Worm (Caenorhabditis elegans) whole organism, midembryonic: ENCODE data around the gene M79.2.

Experiments used
- T22C8.4 ChIP-seq: fragments of 200-800 bp; sonication (Bioruptor generic); IDR thresholded peaks from 2 replicates; pipeline ENCODE4 v1.3.6; 2022; ENCODE audit warnings: missing genetic modification characterization, missing compliant biosample characterization
- cog-1 ChIP-seq: sonication (generic microtip); optimal IDR thresholded peaks from 2 replicates; lab custom pipeline; 2016; ENCODE audit warnings: missing genetic modification characterization, missing compliant biosample characterization
- flt-1 ChIP-seq: fragments of 200-800 bp; sonication (Bioruptor generic); IDR thresholded peaks from 2 replicates; pipeline ENCODE4 v1.3.6; 2022; ENCODE audit warnings: missing genetic modification characterization, missing compliant biosample characterization
- klf-2 ChIP-seq: fragments of 200-800 bp; sonication (Bioruptor generic); conservative IDR thresholded peaks from 2 replicates; pipeline ENCODE4 v1.3.6; 2022; ENCODE audit warnings: missing genetic modification reagents, missing genetic modification characterization, missing compliant biosample characterization
- med-1 ChIP-seq: sonication (generic microtip); optimal IDR thresholded peaks from 2 replicates; lab custom pipeline; 2017; ENCODE audit warnings: missing genetic modification characterization, mild to moderate bottlenecking, missing compliant biosample characterization, antibody characterized with exemption, missing genetic modification reagents; ENCODE audit not compliant: insufficient read depth
- ref-1 ChIP-seq: fragments of 200-800 bp; sonication (Bioruptor generic); conservative IDR thresholded peaks from 2 replicates; pipeline ENCODE4 v1.3.6; 2022; ENCODE audit warnings: missing genetic modification reagents, missing genetic modification characterization, missing compliant biosample characterization
- tab-1 ChIP-seq: fragments of 200-800 bp; sonication (Bioruptor generic); IDR thresholded peaks from 2 replicates; pipeline ENCODE4 v1.3.6; 2022; ENCODE audit warnings: missing genetic modification characterization, missing compliant biosample characterization
- ztf-23 ChIP-seq: fragments of 200-800 bp; sonication (Bioruptor generic); IDR thresholded peaks from 2 replicates; pipeline ENCODE4 v1.3.6; 2022; ENCODE audit warnings: missing genetic modification reagents, missing genetic modification characterization, missing compliant biosample characterization
- ztf-29 ChIP-seq: fragments of 200-800 bp; sonication (Bioruptor generic); IDR thresholded peaks from 2 replicates; pipeline ENCODE4 v1.3.6; 2022; ENCODE audit warnings: missing genetic modification reagents, missing genetic modification characterization, missing compliant biosample characterization

The M79.2 gene

DNA sequence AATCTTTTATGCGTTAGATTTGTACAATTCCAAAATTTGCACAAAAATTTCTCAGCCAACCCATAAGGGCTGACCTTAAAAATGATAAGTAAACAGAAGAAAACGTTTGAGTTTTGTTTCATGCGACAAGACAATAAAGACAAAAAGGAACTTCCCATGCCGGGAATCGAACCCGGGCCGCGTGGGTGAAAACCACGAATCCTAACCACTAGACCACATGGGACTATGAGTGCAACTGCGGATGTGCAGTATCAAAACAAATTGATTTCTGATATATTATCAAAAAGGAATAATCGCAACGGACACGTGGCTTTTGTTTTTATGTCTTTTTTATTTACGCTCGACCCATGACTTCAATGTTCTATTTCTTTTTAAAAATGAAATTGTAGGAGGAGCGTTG is 38.3 kb upstream of the M79.2 start:
- TF ChIP-seq flt-1 (GFP tag; lab: Robert Waterston, UW) (no peak), tab-1 (no peak), T22C8.4 (no peak), klf-2 (no peak), ztf-29 (GFP tag; lab: Robert Waterston, UW) (no peak), ztf-23 (GFP tag; lab: Robert Waterston, UW) (no peak), ref-1 (GFP tag; lab: Robert Waterston, UW) (no peak), med-1 (GFP tag; lab: Kevin White, UChicago) (no peak), cog-1 (tag; lab: Kevin White, UChicago) (no peak)

ce11 chrX:10664759-10665158 is 36.2 kb upstream of the M79.2 start:
- TF ChIP-seq ref-1 (GFP tag; lab: Robert Waterston, UW) (no peak), flt-1 (GFP tag; lab: Robert Waterston, UW) (no peak), tab-1 (no peak), ztf-29 (GFP tag; lab: Robert Waterston, UW) (no peak), klf-2 (no peak), ztf-23 (GFP tag; lab: Robert Waterston, UW) (no peak), med-1 (GFP tag; lab: Kevin White, UChicago) (no peak), T22C8.4 (no peak), cog-1 (tag; lab: Kevin White, UChicago) (no peak)

- TF ChIP-seq ztf-29 (GFP tag; lab: Robert Waterston, UW), result no peak
- no peak for TF ChIP-seq tab-1
- TF ChIP-seq ref-1 (GFP tag; lab: Robert Waterston, UW), result no peak
- no peak for TF ChIP-seq klf-2
- TF ChIP-seq med-1 (GFP tag; lab: Kevin White, UChicago), result no peak
- no peak for TF ChIP-seq cog-1 (tag; lab: Kevin White, UChicago)
- TF ChIP-seq ztf-23 (GFP tag; lab: Robert Waterston, UW), result no peak
- no peak for TF ChIP-seq T22C8.4
- no peak for TF ChIP-seq flt-1 (GFP tag; lab: Robert Waterston, UW)
Measured at ce11 chrX:10659508-10659907, 30.9 kb upstream of the M79.2 start.

DNA sequence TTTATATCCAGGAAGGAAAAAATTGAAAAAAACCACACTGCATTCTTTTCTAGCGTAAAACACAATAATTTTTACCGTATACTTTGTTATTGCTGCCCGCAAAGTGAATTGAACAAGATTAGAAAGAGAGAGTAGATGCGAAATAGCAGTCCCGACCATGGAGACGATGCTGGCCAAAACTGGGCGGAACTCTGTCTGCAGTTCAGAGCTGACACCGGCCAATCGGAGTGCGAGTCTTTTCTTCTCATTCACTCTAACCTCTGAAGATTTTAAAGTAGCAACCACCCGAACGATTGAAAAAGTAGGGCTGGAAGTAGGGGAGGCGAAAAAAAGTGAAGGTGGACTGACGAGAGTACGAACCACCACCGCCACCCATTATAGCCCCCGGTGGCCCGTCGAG is 28.0 kb upstream of the M79.2 start:
- TF ChIP-seq tab-1 (no peak), flt-1 (GFP tag; lab: Robert Waterston, UW) (no peak), ztf-23 (GFP tag; lab: Robert Waterston, UW) (no peak), cog-1 (tag; lab: Kevin White, UChicago) (no peak), med-1 (GFP tag; lab: Kevin White, UChicago) (no peak)

ce11 chrX:10650103-10650502 is 21.5 kb upstream of the M79.2 start:
- TF ChIP-seq ztf-29 (GFP tag; lab: Robert Waterston, UW) (no peak), ztf-23 (GFP tag; lab: Robert Waterston, UW) (no peak), tab-1 (no peak), T22C8.4 (no peak), cog-1 (tag; lab: Kevin White, UChicago) (no peak), flt-1 (GFP tag; lab: Robert Waterston, UW) (no peak), med-1 (GFP tag; lab: Kevin White, UChicago) (no peak), klf-2 (no peak), ref-1 (GFP tag; lab: Robert Waterston, UW) (no peak)

DNA sequence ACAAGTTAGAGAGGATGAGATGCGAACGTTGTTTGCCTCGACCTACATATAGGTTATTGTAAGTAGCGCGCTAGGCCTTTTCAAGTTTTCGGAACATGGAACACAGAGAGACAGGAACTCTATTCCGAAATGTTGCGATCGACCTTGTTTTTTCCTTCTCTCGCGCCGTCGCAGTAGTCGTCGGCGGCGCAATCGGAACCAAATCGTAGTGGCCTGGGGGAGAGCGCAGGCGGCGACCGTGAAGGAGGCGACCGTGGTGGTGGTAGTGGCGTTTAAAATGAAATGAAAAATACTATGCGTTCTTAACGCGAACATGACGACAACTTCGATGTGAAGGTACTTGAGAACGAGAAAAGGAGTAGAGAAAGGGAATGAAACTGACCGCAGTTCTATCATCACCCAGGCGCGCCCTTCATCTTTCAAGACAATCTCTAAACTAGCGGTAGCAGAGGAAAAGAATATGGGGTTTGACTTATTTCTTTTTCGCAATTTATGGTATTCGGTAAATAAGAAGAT is 19.0 kb upstream of the M79.2 start:
- no peak for TF ChIP-seq T22C8.4
- TF ChIP-seq med-1 (GFP tag; lab: Kevin White, UChicago), result no peak
- no peak for TF ChIP-seq ref-1 (GFP tag; lab: Robert Waterston, UW)
- no peak for TF ChIP-seq ztf-23 (GFP tag; lab: Robert Waterston, UW)
- no peak for TF ChIP-seq flt-1 (GFP tag; lab: Robert Waterston, UW)
- no peak for TF ChIP-seq cog-1 (tag; lab: Kevin White, UChicago)
- TF ChIP-seq klf-2, result no peak
- TF ChIP-seq ztf-29 (GFP tag; lab: Robert Waterston, UW), result no peak
- TF ChIP-seq tab-1, result no peak

DNA sequence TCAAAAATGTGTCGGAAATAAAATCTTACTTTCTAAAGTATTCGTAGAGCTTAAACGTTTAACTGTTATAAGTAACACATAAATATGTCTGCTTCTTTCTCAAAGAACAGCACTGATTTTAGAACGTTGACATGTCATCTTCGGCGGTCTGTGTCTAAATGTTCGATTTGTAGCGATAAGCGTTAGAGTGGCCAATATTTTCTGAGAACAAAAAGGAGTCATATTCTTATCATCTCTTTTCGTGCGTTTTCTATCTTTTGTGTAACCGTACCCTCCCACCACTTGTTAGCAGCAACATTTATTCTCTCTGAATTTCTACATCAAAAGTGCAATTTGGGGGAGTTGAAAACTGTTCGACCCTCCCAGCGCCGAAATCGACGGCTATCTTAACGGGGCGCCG is 16.5 kb upstream of the M79.2 start:
- TF ChIP-seq tab-1, result no peak

ce11 chrX:10640578-10640977 is 12.0 kb upstream of the M79.2 start:
- no peak for TF ChIP-seq T22C8.4
- no peak for TF ChIP-seq klf-2
- TF ChIP-seq cog-1 (tag; lab: Kevin White, UChicago), result no peak
- no peak for TF ChIP-seq ztf-23 (GFP tag; lab: Robert Waterston, UW)
- TF ChIP-seq med-1 (GFP tag; lab: Kevin White, UChicago), result no peak
- no peak for TF ChIP-seq tab-1
- no peak for TF ChIP-seq ztf-29 (GFP tag; lab: Robert Waterston, UW)
- no peak for TF ChIP-seq flt-1 (GFP tag; lab: Robert Waterston, UW)
- TF ChIP-seq ref-1 (GFP tag; lab: Robert Waterston, UW), result no peak

- TF ChIP-seq ref-1 (GFP tag; lab: Robert Waterston, UW), result no peak
- TF ChIP-seq cog-1 (tag; lab: Kevin White, UChicago), result no peak
- no peak for TF ChIP-seq med-1 (GFP tag; lab: Kevin White, UChicago)
- TF ChIP-seq ztf-23 (GFP tag; lab: Robert Waterston, UW), result no peak
Measured at ce11 chrX:10639403-10639812, 10.8 kb upstream of the M79.2 start.

DNA sequence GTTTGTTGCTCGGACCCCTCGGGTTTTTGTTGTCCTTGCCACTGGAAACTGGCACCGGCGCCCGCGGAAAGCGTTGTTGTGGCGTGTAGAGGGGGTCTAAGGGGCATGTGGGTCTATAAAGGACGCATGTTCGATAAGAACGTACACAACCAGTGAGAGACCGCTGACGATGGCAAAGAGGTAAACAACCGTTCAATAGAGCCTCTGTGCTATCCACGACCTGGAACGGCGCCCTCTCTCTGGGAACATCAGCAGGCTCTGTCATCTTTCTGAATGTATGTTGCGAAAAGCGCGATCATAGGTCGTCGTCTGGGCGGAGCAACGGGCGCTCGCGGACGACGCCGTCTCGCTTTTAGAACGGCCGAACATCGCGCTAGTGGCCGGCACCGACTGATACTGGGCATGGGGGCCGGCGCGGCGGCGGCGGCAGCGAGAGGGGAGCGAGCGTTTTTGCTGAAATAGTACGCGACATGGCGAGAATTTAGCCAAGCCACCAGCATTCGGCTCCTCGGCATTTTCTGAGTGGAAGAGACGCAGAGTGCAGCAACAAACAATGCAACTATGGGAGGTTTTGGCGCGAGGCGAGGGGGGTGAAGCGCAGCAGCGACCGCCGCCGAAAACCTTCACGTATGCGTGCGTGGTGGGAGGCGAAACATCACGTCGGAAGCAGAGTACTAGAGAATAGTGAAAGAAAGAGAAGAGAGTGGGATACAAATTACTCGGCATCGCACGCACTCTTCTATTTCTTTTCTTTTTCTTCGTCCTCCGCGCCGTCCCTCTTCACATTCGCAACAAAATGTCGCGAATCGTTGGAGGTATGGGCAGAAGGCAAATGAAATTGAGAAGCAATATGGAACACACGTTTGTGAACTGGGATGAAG is 8.7 kb upstream of the M79.2 start:
- peak; percentile 69 for TF ChIP-seq cog-1 (tag; lab: Kevin White, UChicago)
- TF ChIP-seq tab-1, result peak; percentile 63; the same call in 1 of the 2 replicates
- TF ChIP-seq klf-2, result no peak
- no peak for TF ChIP-seq flt-1 (GFP tag; lab: Robert Waterston, UW)
